Worm (Caenorhabditis elegans) whole organism, L4/young adult: ENCODE data around the gene xbx-5.

Source experiments
- dao-5 ChIP-seq: sonication (generic microtip); optimal IDR thresholded peaks from 2 replicates; lab custom pipeline; 2016; ENCODE audit warnings: missing genotype, missing genetic modification characterization, moderate library complexity, missing compliant biosample characterization
- him-1 ChIP-seq: sonication (generic microtip); optimal IDR thresholded peaks from 2 replicates; lab custom pipeline; 2016; ENCODE audit warnings: missing genotype, missing genetic modification reagents, missing genetic modification characterization, missing compliant biosample characterization

ce11 chrIII:3806883-3807282, 2.6 kb upstream of the xbx-5 start:
- TF ChIP-seq him-1 (tag; lab: Kevin White, UChicago) (no peak), dao-5 (tag; lab: Kevin White, UChicago) (no peak)
